Fruit fly (Drosophila melanogaster): ENCODE data around the gene CG34175.
A peak's percentile ranks its signal among the peaks of the same experiment; 100 is the strongest.

Gene CG34175

DNA sequence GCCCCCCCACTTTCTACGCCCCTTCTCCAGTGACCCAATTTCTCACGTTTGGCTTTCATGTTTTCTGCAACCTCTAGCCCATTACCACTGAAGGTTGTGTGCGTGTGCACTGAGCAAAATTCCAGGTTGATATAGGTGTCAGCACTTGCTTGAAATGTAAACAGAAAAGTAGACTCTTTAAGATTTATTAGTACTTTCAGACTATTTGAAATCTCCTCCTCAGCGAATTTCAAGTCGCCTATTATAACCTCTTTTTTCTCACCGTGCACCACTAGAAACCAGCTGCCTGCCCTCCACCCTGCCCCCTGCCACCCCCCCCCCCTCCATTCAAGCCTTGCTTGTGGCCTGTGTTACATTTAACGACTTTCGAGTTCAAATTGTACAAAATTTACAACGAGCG is 37.3 kb downstream of the CG34175 start (continued):
- no peak for TF ChIP-seq Dek (tag; optimal IDR thresholded peaks at IDR 0.05)
- no peak for TF ChIP-seq CG10543 (GFP tag; optimal IDR thresholded peaks at IDR 0.05)
- TF ChIP-seq org-1 (GFP tag; optimal IDR thresholded peaks at IDR 0.05), result peak; percentile 37
- no peak for TF ChIP-seq ftz-f1 (GFP tag; optimal IDR thresholded peaks at IDR 0.05)
- no peak for TF ChIP-seq CG6683 (GFP tag; optimal IDR thresholded peaks at IDR 0.05)
- TF ChIP-seq dmrt11E (tag; optimal IDR thresholded peaks at IDR 0.05), result peak; percentile 60
- no peak for TF ChIP-seq Dad (GFP tag; optimal IDR thresholded peaks at IDR 0.05)
- no peak for TF ChIP-seq CG4854 (GFP tag; optimal IDR thresholded peaks at IDR 0.05)
- peak; percentile 58; the same call in 1 of the 3 replicates for TF ChIP-seq CG11093 (GFP tag; IDR thresholded peaks at IDR 0.05)
- TF ChIP-seq PHDP (tag; optimal IDR thresholded peaks at IDR 0.05), result peak; percentile 12
- no peak for TF ChIP-seq CG3163 (GFP tag; optimal IDR thresholded peaks at IDR 0.05)
- peak; percentile 35; the same call in 1 of the 2 replicates for TF ChIP-seq CG6272 (GFP tag; IDR thresholded peaks at IDR 0.05)
- no peak for TF ChIP-seq Fer1 (GFP tag; optimal IDR thresholded peaks at IDR 0.05)
- no peak for TF ChIP-seq CG11723 (GFP tag; optimal IDR thresholded peaks at IDR 0.05)
- no peak for TF ChIP-seq CG2202 (tag; optimal IDR thresholded peaks at IDR 0.05)
- no peak for TF ChIP-seq Doc3 (GFP tag; IDR thresholded peaks at IDR 0.05; ENCODE audit: partially characterized antibody)
- no peak for TF ChIP-seq gsb (GFP tag; IDR thresholded peaks at IDR 0.05)
- TF ChIP-seq HLH4C (GFP tag; IDR thresholded peaks at IDR 0.05; ENCODE audit: partially characterized antibody), result no peak
- TF ChIP-seq HHEX (GFP tag; optimal IDR thresholded peaks at IDR 0.05), result no peak
- TF ChIP-seq Myb (GFP tag; optimal IDR thresholded peaks at IDR 0.05), result no peak
- TF ChIP-seq CG9437 (GFP tag; optimal IDR thresholded peaks at IDR 0.05), result no peak
- no peak for TF ChIP-seq CG10462 (GFP tag; optimal IDR thresholded peaks at IDR 0.05)
- TF ChIP-seq Mrtf (GFP tag; IDR thresholded peaks at IDR 0.05), result peak; percentile 42; the same call in 1 of the 3 replicates
- 0 out of 3 replicates have a peak, but pooled peaks have one; percentile 23 for TF ChIP-seq CG14050 (GFP tag; IDR thresholded peaks at IDR 0.05)
- TF ChIP-seq CG8290 (GFP tag; optimal IDR thresholded peaks at IDR 0.05), result no peak
- TF ChIP-seq CG8290 (tag; optimal IDR thresholded peaks at IDR 0.05), result no peak
- no peak for TF ChIP-seq CG16863 (GFP tag; optimal IDR thresholded peaks at IDR 0.05)
- peak; percentile 63 for TF ChIP-seq CG2712 (tag; optimal IDR thresholded peaks at IDR 0.05)
- TF ChIP-seq pnt (GFP tag; optimal IDR thresholded peaks at IDR 0.05), result peak; percentile 13
- no peak for TF ChIP-seq CG9797 (GFP tag; optimal IDR thresholded peaks at IDR 0.05)
- peak; percentile 5 for TF ChIP-seq CG18764 (GFP tag; optimal IDR thresholded peaks at IDR 0.05)
- TF ChIP-seq ems (GFP tag; optimal IDR thresholded peaks at IDR 0.05), result no peak
- TF ChIP-seq nerfin-1 (tag; optimal IDR thresholded peaks at IDR 0.05), result peak; percentile 7
- TF ChIP-seq so (GFP tag; IDR thresholded peaks at IDR 0.05), result no peak
- no peak for TF ChIP-seq mld (GFP tag; IDR thresholded peaks at IDR 0.05; ENCODE audit: partially characterized antibody)
- no peak for TF ChIP-seq fru (optimal IDR thresholded peaks at IDR 0.05)
- no peak for TF ChIP-seq pita (GFP tag; optimal IDR thresholded peaks at IDR 0.05)
- no peak for TF ChIP-seq kay (GFP tag; optimal IDR thresholded peaks at IDR 0.05)
- TF ChIP-seq Antp (GFP tag; optimal IDR thresholded peaks at IDR 0.05), result no peak
- TF ChIP-seq CG13424 (tag; optimal IDR thresholded peaks at IDR 0.05), result peak; percentile 39
- no peak for TF ChIP-seq CG8765 (GFP tag; IDR thresholded peaks at IDR 0.05)
- no peak for TF ChIP-seq eve (GFP tag; optimal IDR thresholded peaks at IDR 0.05)
- no peak for TF ChIP-seq Oaz (GFP tag; IDR thresholded peaks at IDR 0.05)
- TF ChIP-seq tll (GFP tag; optimal IDR thresholded peaks at IDR 0.05), result no peak
- no peak for TF ChIP-seq btn (GFP tag; optimal IDR thresholded peaks at IDR 0.05)
- no peak for TF ChIP-seq CG17612 (GFP tag; IDR thresholded peaks at IDR 0.05)
- TF ChIP-seq hkb (optimal IDR thresholded peaks at IDR 0.05), result no peak
- TF ChIP-seq hkb (GFP tag; IDR thresholded peaks at IDR 0.05), result peak; percentile 67
- no peak for TF ChIP-seq CG12236 (GFP tag; optimal IDR thresholded peaks at IDR 0.05)
- TF ChIP-seq ato (GFP tag; IDR thresholded peaks at IDR 0.05; ENCODE audit: partially characterized antibody), result no peak
- TF ChIP-seq CG10959 (GFP tag; IDR thresholded peaks at IDR 0.05), result peak; percentile 64
- peak; percentile 63 for TF ChIP-seq phol (tag; optimal IDR thresholded peaks at IDR 0.05)
